Worm (Caenorhabditis elegans) whole organism, midembryonic: Measurements from ENCODE around the gene ZK938.1.

Experiments used
- T22C8.4 ChIP-seq: fragments of 200-800 bp; sonication (Bioruptor generic); IDR thresholded peaks from 2 replicates; pipeline ENCODE4 v1.3.6; 2022; ENCODE audit warnings: missing genetic modification characterization, missing compliant biosample characterization
- cog-1 ChIP-seq: sonication (generic microtip); optimal IDR thresholded peaks from 2 replicates; lab custom pipeline; 2016; ENCODE audit warnings: missing genetic modification characterization, missing compliant biosample characterization
- flt-1 ChIP-seq: fragments of 200-800 bp; sonication (Bioruptor generic); IDR thresholded peaks from 2 replicates; pipeline ENCODE4 v1.3.6; 2022; ENCODE audit warnings: missing genetic modification characterization, missing compliant biosample characterization
- klf-2 ChIP-seq: fragments of 200-800 bp; sonication (Bioruptor generic); conservative IDR thresholded peaks from 2 replicates; pipeline ENCODE4 v1.3.6; 2022; ENCODE audit warnings: missing genetic modification reagents, missing genetic modification characterization, missing compliant biosample characterization
- med-1 ChIP-seq: sonication (generic microtip); optimal IDR thresholded peaks from 2 replicates; lab custom pipeline; 2017; ENCODE audit warnings: missing genetic modification characterization, mild to moderate bottlenecking, missing compliant biosample characterization, antibody characterized with exemption, missing genetic modification reagents; ENCODE audit not compliant: insufficient read depth
- ref-1 ChIP-seq: fragments of 200-800 bp; sonication (Bioruptor generic); conservative IDR thresholded peaks from 2 replicates; pipeline ENCODE4 v1.3.6; 2022; ENCODE audit warnings: missing genetic modification reagents, missing genetic modification characterization, missing compliant biosample characterization
- tab-1 ChIP-seq: fragments of 200-800 bp; sonication (Bioruptor generic); IDR thresholded peaks from 2 replicates; pipeline ENCODE4 v1.3.6; 2022; ENCODE audit warnings: missing genetic modification characterization, missing compliant biosample characterization
- ztf-23 ChIP-seq: fragments of 200-800 bp; sonication (Bioruptor generic); IDR thresholded peaks from 2 replicates; pipeline ENCODE4 v1.3.6; 2022; ENCODE audit warnings: missing genetic modification reagents, missing genetic modification characterization, missing compliant biosample characterization
- ztf-29 ChIP-seq: fragments of 200-800 bp; sonication (Bioruptor generic); IDR thresholded peaks from 2 replicates; pipeline ENCODE4 v1.3.6; 2022; ENCODE audit warnings: missing genetic modification reagents, missing genetic modification characterization, missing compliant biosample characterization

Gene ZK938.1

ce11 chrII:9803320-9803719 is 25.9 kb upstream of the ZK938.1 start, which contains the start of gene cyp-13A7:
Gene cyp-13A7 (plus strand): TSS chrII:9803620.
- no peak for TF ChIP-seq cog-1
- TF ChIP-seq flt-1 (GFP tag; lab: Robert Waterston, UW) = no peak
- no peak for TF ChIP-seq ztf-29
- no peak for TF ChIP-seq T22C8.4
- TF ChIP-seq klf-2 (GFP tag; lab: Robert Waterston, UW) = no peak
- TF ChIP-seq tab-1 (GFP tag; lab: Robert Waterston, UW) = no peak
- TF ChIP-seq med-1 (GFP tag; lab: Kevin White, UChicago) = no peak
- no peak for TF ChIP-seq ztf-23 (GFP tag; lab: Robert Waterston, UW)
- no peak for TF ChIP-seq ref-1 (GFP tag; lab: Robert Waterston, UW)

- TF ChIP-seq med-1 (GFP tag; lab: Kevin White, UChicago) (no peak), ztf-29 (no peak), flt-1 (GFP tag; lab: Robert Waterston, UW) (no peak), tab-1 (GFP tag; lab: Robert Waterston, UW) (no peak), ref-1 (GFP tag; lab: Robert Waterston, UW) (no peak), cog-1 (no peak), T22C8.4 (no peak), ztf-23 (GFP tag; lab: Robert Waterston, UW) (no peak), klf-2 (GFP tag; lab: Robert Waterston, UW) (no peak)
These were observed 21.7 kb upstream of the ZK938.1 start, which contains the start of gene cyp-13A8 for ce11 chrII:9807519-9807972. Gene cyp-13A8 (minus strand): TSS chrII:9807569.

ce11 chrII:9826946-9827345 is 2.3 kb upstream of the ZK938.1 start:
- no peak for TF ChIP-seq tab-1 (GFP tag; lab: Robert Waterston, UW)
- TF ChIP-seq ref-1 (GFP tag; lab: Robert Waterston, UW) = no peak
- TF ChIP-seq klf-2 (GFP tag; lab: Robert Waterston, UW) = no peak
- TF ChIP-seq med-1 (GFP tag; lab: Kevin White, UChicago) = no peak

ce11 chrII:9827852-9828251 is 1.4 kb upstream of the ZK938.1 start, which contains the start of gene eyg-1:
Gene eyg-1 (minus strand): TSS chrII:9827952.
- TF ChIP-seq ref-1 (GFP tag; lab: Robert Waterston, UW) = no peak
- no peak for TF ChIP-seq klf-2 (GFP tag; lab: Robert Waterston, UW)
- TF ChIP-seq ztf-23 (GFP tag; lab: Robert Waterston, UW) = no peak
- TF ChIP-seq cog-1 = no peak
- no peak for TF ChIP-seq tab-1 (GFP tag; lab: Robert Waterston, UW)
- TF ChIP-seq flt-1 (GFP tag; lab: Robert Waterston, UW) = no peak
- no peak for TF ChIP-seq T22C8.4
- no peak for TF ChIP-seq ztf-29
- TF ChIP-seq med-1 (GFP tag; lab: Kevin White, UChicago) = no peak

ce11 chrII:9828502-9828901 is 706 bp upstream of the ZK938.1 start:
- no peak for TF ChIP-seq med-1 (GFP tag; lab: Kevin White, UChicago)
- TF ChIP-seq ztf-29 = no peak
- no peak for TF ChIP-seq cog-1
- TF ChIP-seq T22C8.4 = no peak
- no peak for TF ChIP-seq flt-1 (GFP tag; lab: Robert Waterston, UW)
- no peak for TF ChIP-seq ref-1 (GFP tag; lab: Robert Waterston, UW)
- no peak for TF ChIP-seq tab-1 (GFP tag; lab: Robert Waterston, UW)
- TF ChIP-seq klf-2 (GFP tag; lab: Robert Waterston, UW) = no peak
- TF ChIP-seq ztf-23 (GFP tag; lab: Robert Waterston, UW) = no peak

ce11 chrII:9831033-9831432 is 1.8 kb downstream of the ZK938.1 start, which contains the start of gene ZK938.12:
Gene ZK938.12 (plus strand): TSS chrII:9831333.
- TF ChIP-seq ztf-29 (no peak), klf-2 (GFP tag; lab: Robert Waterston, UW) (no peak), T22C8.4 (no peak), flt-1 (GFP tag; lab: Robert Waterston, UW) (no peak)

- TF ChIP-seq T22C8.4 (no peak), flt-1 (GFP tag; lab: Robert Waterston, UW) (no peak), klf-2 (GFP tag; lab: Robert Waterston, UW) (no peak), tab-1 (GFP tag; lab: Robert Waterston, UW) (no peak), cog-1 (no peak), ztf-29 (no peak), ref-1 (GFP tag; lab: Robert Waterston, UW) (no peak), med-1 (GFP tag; lab: Kevin White, UChicago) (no peak), ztf-23 (GFP tag; lab: Robert Waterston, UW) (no peak)
These were observed 4.6 kb downstream of the ZK938.1 start, which contains the start of gene ZK938.3 for ce11 chrII:9833855-9834254. Gene ZK938.3 (minus strand): TSS chrII:9833955.

- TF ChIP-seq ztf-23 (GFP tag; lab: Robert Waterston, UW) (no peak), ref-1 (GFP tag; lab: Robert Waterston, UW) (no peak), T22C8.4 (no peak), klf-2 (GFP tag; lab: Robert Waterston, UW) (no peak), cog-1 (no peak)
These were observed 5.7 kb downstream of the ZK938.1 start, which contains the start of gene arrd-5 for ce11 chrII:9834921-9835320. Gene arrd-5 (plus strand): TSS chrII:9835221.

ce11 chrII:9835958-9836357 is 6.8 kb downstream of the ZK938.1 start:
- TF ChIP-seq klf-2 (GFP tag; lab: Robert Waterston, UW) = no peak
- TF ChIP-seq ztf-23 (GFP tag; lab: Robert Waterston, UW) = no peak
- no peak for TF ChIP-seq cog-1

- TF ChIP-seq ztf-23 (GFP tag; lab: Robert Waterston, UW) (no peak), tab-1 (GFP tag; lab: Robert Waterston, UW) (0 out of 2 replicates have a peak, but pooled peaks have one; percentile 7)
These were observed 9.2 kb downstream of the ZK938.1 start, which contains the start of gene arrd-4 for ce11 chrII:9838260-9838935. Gene arrd-4 (minus strand): TSS chrII:9838310.
